Worm (Caenorhabditis elegans) whole organism, L4 larva: ENCODE data around the gene R02D5.24.

Experiments used
- lin-39 ChIP-seq: fragments of 150-350 bp; optimal IDR thresholded peaks from 2 replicates; lab custom pipeline; 2014; ENCODE audit warnings: missing biosample characterization, missing genetic modification reagents, missing genetic modification characterization
- mxl-2 ChIP-seq: fragments of 200-800 bp; sonication (Bioruptor generic); conservative IDR thresholded peaks from 2 replicates; pipeline ENCODE4 v1.3.6; 2022; ENCODE audit warnings: missing genetic modification reagents, missing genetic modification characterization, missing compliant biosample characterization
- pha-4 ChIP-seq, 2 experiments: fragments of 150-350 bp in 1 of 2; fragments of 200-800 bp in 1 of 2; sonication (Bioruptor generic) in 1 of 2; IDR thresholded peaks in 1 of 2; optimal IDR thresholded peaks in 1 of 2; 2 replicates each; pipeline versions ENCODE4 v1.3.6 to Lab custom; 2014 to 2022; ENCODE audit warnings: missing genetic modification characterization in 2 of 2, missing genetic modification reagents in 2 of 2, missing biosample characterization in 1 of 2, missing compliant biosample characterization in 1 of 2

DNA sequence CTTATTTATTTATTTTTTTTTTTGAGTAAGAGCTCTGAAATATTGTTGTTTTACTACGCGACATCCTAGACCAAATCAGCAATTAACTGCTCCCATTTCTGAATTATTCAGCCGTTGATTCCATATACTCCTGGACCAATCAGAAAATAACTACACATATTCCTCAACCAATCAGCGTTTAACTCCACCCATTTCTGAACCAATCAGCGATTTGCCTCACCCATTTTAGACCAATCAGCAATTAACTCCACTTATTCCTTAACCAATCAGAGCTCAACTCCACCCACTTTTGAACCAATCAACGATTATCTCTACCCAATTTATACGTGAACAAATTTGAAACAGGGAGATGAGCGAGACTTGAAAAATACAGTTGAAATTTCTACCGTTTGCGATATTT, 7.5 kb upstream of the R02D5.24 start:
- TF ChIP-seq mxl-2 (no peak), lin-39 (tag; lab: Kevin White, UChicago) (no peak), pha-4 (GFP tag; IDR thresholded peaks at IDR 0.05; lab: Robert Waterston, UW) (no peak), pha-4 (tag; optimal IDR thresholded peaks at IDR 0.05; lab: Kevin White, UChicago) (no peak)
